Fruit fly (Drosophila melanogaster) whole organism, pupa: ENCODE results near the gene wntD.

Source experiments
- CG8159 ChIP-seq: fragments of 200-800 bp; sonication (Bioruptor generic); optimal IDR thresholded peaks from 3 replicates; lab custom pipeline; 2018; ENCODE audit warnings: missing biosample characterization, mild to moderate bottlenecking, missing genetic modification characterization, moderate library complexity
- CG8301 ChIP-seq: fragments of 200-800 bp; sonication (Bioruptor generic); optimal IDR thresholded peaks from 2 replicates; lab custom pipeline; 2018; ENCODE audit warnings: missing biosample characterization, mild to moderate bottlenecking, missing genetic modification characterization
- D1 ChIP-seq: fragments of 200-800 bp; sonication (Bioruptor generic); optimal IDR thresholded peaks from 2 replicates; lab custom pipeline; 2018; ENCODE audit warnings: missing biosample characterization, mild to moderate bottlenecking, missing genetic modification characterization, moderate library complexity
- EcR ChIP-seq: fragments of 200-800 bp; sonication (Bioruptor generic); optimal IDR thresholded peaks from 3 replicates; lab custom pipeline; 2019; ENCODE audit warnings: missing biosample characterization, missing genetic modification characterization, mild to moderate bottlenecking, moderate library complexity, missing genetic modification reagents
- Ets98B ChIP-seq: fragments of 200-800 bp; sonication (Bioruptor generic); IDR thresholded peaks from 2 replicates; pipeline ENCODE4 v1.3.6; 2022; ENCODE audit warnings: missing biosample characterization, missing genetic modification characterization
- Pif1A ChIP-seq: fragments of 200-800 bp; sonication (Bioruptor generic); optimal IDR thresholded peaks from 3 replicates; lab custom pipeline; 2016; ENCODE audit warnings: missing biosample characterization, missing genetic modification characterization
- Pif1B ChIP-seq: fragments of 200-800 bp; sonication (Bioruptor generic); optimal IDR thresholded peaks from 3 replicates; lab custom pipeline; 2016; ENCODE audit warnings: missing biosample characterization, missing genetic modification characterization
- fd96Ca ChIP-seq: fragments of 200-800 bp; sonication (Bioruptor generic); IDR thresholded peaks from 3 replicates; pipeline ENCODE4 v1.3.6; 2022; ENCODE audit warnings: missing biosample characterization, missing genetic modification characterization
- rn ChIP-seq: fragments of 200-800 bp; sonication (Bioruptor generic); IDR thresholded peaks from 2 replicates; pipeline ENCODE4 v1.3.6; 2022; ENCODE audit warnings: missing biosample characterization, missing genetic modification characterization

- TF ChIP-seq fd96Ca (GFP tag; lab: Robert Waterston, UW) (no peak), Pif1A (GFP tag; lab: Kevin White, UChicago) (no peak), rn (GFP tag; lab: Robert Waterston, UW) (no peak), EcR (GFP tag; lab: Kevin White, UChicago) (no peak), Pif1B (GFP tag; lab: Kevin White, UChicago) (no peak), Ets98B (GFP tag; lab: Robert Waterston, UW) (no peak), CG8301 (tag; lab: Kevin White, UChicago) (no peak), CG8159 (tag; lab: Kevin White, UChicago) (no peak), D1 (tag; lab: Kevin White, UChicago) (no peak)
Measured at dm6 chr3R:13334007-13334406, 41.0 kb upstream of the wntD start, which contains the start of gene PK2-R2.
